Worm (Caenorhabditis elegans) whole organism, midembryonic: ENCODE results near the gene T14G12.11.

ENCODE experiments used
- T22C8.4 ChIP-seq: fragments of 200-800 bp; sonication (Bioruptor generic); IDR thresholded peaks from 2 replicates; pipeline ENCODE4 v1.3.6; 2022; ENCODE audit warnings: missing genetic modification characterization, missing compliant biosample characterization
- cog-1 ChIP-seq: sonication (generic microtip); optimal IDR thresholded peaks from 2 replicates; lab custom pipeline; 2016; ENCODE audit warnings: missing genetic modification characterization, missing compliant biosample characterization
- flt-1 ChIP-seq: fragments of 200-800 bp; sonication (Bioruptor generic); IDR thresholded peaks from 2 replicates; pipeline ENCODE4 v1.3.6; 2022; ENCODE audit warnings: missing genetic modification characterization, missing compliant biosample characterization
- klf-2 ChIP-seq: fragments of 200-800 bp; sonication (Bioruptor generic); conservative IDR thresholded peaks from 2 replicates; pipeline ENCODE4 v1.3.6; 2022; ENCODE audit warnings: missing genetic modification reagents, missing genetic modification characterization, missing compliant biosample characterization
- med-1 ChIP-seq: sonication (generic microtip); optimal IDR thresholded peaks from 2 replicates; lab custom pipeline; 2017; ENCODE audit warnings: missing genetic modification characterization, mild to moderate bottlenecking, missing compliant biosample characterization, antibody characterized with exemption, missing genetic modification reagents; ENCODE audit not compliant: insufficient read depth
- ref-1 ChIP-seq: fragments of 200-800 bp; sonication (Bioruptor generic); conservative IDR thresholded peaks from 2 replicates; pipeline ENCODE4 v1.3.6; 2022; ENCODE audit warnings: missing genetic modification reagents, missing genetic modification characterization, missing compliant biosample characterization
- tab-1 ChIP-seq: fragments of 200-800 bp; sonication (Bioruptor generic); IDR thresholded peaks from 2 replicates; pipeline ENCODE4 v1.3.6; 2022; ENCODE audit warnings: missing genetic modification characterization, missing compliant biosample characterization
- ztf-23 ChIP-seq: fragments of 200-800 bp; sonication (Bioruptor generic); IDR thresholded peaks from 2 replicates; pipeline ENCODE4 v1.3.6; 2022; ENCODE audit warnings: missing genetic modification reagents, missing genetic modification characterization, missing compliant biosample characterization
- ztf-29 ChIP-seq: fragments of 200-800 bp; sonication (Bioruptor generic); IDR thresholded peaks from 2 replicates; pipeline ENCODE4 v1.3.6; 2022; ENCODE audit warnings: missing genetic modification reagents, missing genetic modification characterization, missing compliant biosample characterization

The T14G12.11 gene

DNA sequence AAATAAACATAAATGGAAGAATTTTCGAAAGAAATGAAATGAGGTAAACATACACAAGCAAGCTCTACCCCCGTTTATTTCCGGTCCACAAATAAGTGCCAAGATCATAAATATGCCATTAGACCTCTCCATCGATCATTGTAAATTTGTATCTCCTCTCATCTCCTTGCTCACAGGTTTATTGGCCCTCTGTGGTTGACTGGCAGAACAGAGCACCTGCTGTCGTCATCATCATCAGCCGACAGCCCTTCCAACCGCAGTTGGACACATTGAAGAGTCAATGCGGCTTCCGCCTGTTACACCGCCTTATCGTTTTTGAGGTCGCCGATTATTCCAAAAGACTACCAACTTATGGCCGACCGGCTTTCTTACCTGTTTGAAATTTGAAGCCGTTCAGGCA lies 23.7 kb downstream of the T14G12.11 start:
- TF ChIP-seq tab-1 (GFP tag; lab: Robert Waterston, UW) (no peak), T22C8.4 (GFP tag; lab: Robert Waterston, UW) (no peak), ztf-29 (GFP tag; lab: Robert Waterston, UW) (no peak), ref-1 (GFP tag; lab: Robert Waterston, UW) (no peak)

ce11 chrX:3733732-3734131 lies 28.6 kb downstream of the T14G12.11 start, which contains the start of gene tag-18:
Gene tag-18 (minus strand): TSS chrX:3734036.
- TF ChIP-seq ztf-23 (GFP tag; lab: Robert Waterston, UW) (no peak), klf-2 (no peak), ref-1 (GFP tag; lab: Robert Waterston, UW) (no peak), flt-1 (GFP tag; lab: Robert Waterston, UW) (no peak), cog-1 (tag; lab: Kevin White, UChicago) (no peak), tab-1 (GFP tag; lab: Robert Waterston, UW) (no peak), med-1 (GFP tag; lab: Kevin White, UChicago) (no peak), ztf-29 (GFP tag; lab: Robert Waterston, UW) (no peak), T22C8.4 (GFP tag; lab: Robert Waterston, UW) (no peak)

DNA sequence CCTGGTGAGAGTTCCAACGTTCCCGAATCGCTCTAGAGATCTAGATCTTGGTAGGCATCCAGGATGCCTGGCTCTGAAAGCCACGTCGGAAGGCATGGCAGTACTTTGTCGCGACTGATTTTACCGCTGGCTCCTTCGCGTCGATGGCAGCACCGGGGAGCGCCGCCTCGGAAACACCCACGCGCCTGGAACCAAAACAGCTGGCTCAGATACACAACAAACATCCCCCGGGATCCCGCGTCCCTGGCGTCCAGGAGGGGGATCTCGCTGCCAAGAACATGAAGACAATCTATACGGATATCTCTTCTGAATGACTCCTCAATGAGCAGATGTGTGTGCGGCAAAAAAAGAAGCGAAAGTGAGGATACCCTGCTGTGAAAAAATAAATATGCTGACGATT lies 29.0 kb downstream of the T14G12.11 start:
- TF ChIP-seq tab-1 (GFP tag; lab: Robert Waterston, UW) (no peak), flt-1 (GFP tag; lab: Robert Waterston, UW) (no peak), cog-1 (tag; lab: Kevin White, UChicago) (no peak), klf-2 (no peak), ztf-29 (GFP tag; lab: Robert Waterston, UW) (no peak), ref-1 (GFP tag; lab: Robert Waterston, UW) (no peak), ztf-23 (GFP tag; lab: Robert Waterston, UW) (no peak), med-1 (GFP tag; lab: Kevin White, UChicago) (no peak), T22C8.4 (GFP tag; lab: Robert Waterston, UW) (no peak)

ce11 chrX:3728970-3729369 lies 33.4 kb downstream of the T14G12.11 start, which contains the start of gene aex-4:
Gene aex-4 (plus strand): TSS chrX:3729281.
- TF ChIP-seq ztf-29 (GFP tag; lab: Robert Waterston, UW) (no peak), ztf-23 (GFP tag; lab: Robert Waterston, UW) (no peak), ref-1 (GFP tag; lab: Robert Waterston, UW) (no peak)

DNA sequence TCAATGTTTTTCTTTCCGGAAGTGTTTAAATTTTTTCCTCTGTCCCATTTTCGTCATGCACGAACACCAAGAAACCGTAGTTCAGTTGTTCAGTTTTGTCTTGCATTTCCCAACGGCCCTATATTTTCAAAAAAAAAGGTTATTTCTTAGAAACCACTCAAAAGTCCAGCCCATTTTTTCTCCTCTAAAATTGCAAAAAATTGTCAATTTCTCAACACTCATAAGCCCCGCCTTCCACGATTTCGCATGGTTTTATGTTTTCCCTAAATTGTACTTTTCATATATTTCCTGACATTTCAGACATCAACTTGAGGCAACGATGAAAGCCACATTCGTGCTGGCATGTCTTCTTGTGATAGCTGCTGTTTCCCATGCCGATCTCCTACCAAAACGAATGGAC lies 35.1 kb downstream of the T14G12.11 start, which contains the start of gene nlp-1:
nlp-1 (plus strand) TSS at position 301 of the 400 bp plus-strand sequence.
- TF ChIP-seq med-1 (GFP tag; lab: Kevin White, UChicago): no peak
- TF ChIP-seq T22C8.4 (GFP tag; lab: Robert Waterston, UW): no peak
- no peak for TF ChIP-seq ztf-23 (GFP tag; lab: Robert Waterston, UW)
- TF ChIP-seq cog-1 (tag; lab: Kevin White, UChicago): no peak
- TF ChIP-seq ref-1 (GFP tag; lab: Robert Waterston, UW): no peak

- TF ChIP-seq med-1 (GFP tag; lab: Kevin White, UChicago) (no peak), cog-1 (tag; lab: Kevin White, UChicago) (no peak), ref-1 (GFP tag; lab: Robert Waterston, UW) (no peak), flt-1 (GFP tag; lab: Robert Waterston, UW) (no peak), ztf-29 (GFP tag; lab: Robert Waterston, UW) (no peak), ztf-23 (GFP tag; lab: Robert Waterston, UW) (no peak), T22C8.4 (GFP tag; lab: Robert Waterston, UW) (no peak), klf-2 (no peak), tab-1 (GFP tag; lab: Robert Waterston, UW) (no peak)
Measured at ce11 chrX:3725437-3725836, 36.9 kb downstream of the T14G12.11 start.

DNA sequence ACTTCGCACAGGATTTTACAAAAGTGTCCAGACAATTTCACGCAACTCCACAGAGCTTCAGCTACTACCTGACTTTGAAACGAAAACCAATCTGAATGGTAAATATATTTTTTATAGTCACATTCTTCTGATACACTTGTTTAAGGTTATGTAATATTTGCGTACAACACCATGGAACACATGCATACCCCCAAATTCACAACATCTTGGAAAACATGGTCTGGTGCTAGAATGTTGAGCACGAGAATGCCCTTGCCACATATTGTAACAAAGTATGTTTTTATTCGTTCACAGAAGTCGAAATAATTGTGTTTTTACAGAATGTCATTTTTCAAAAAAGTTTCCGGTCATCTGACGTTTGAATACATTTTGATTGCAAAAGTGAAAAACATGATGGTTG lies 46.5 kb downstream of the T14G12.11 start:
- TF ChIP-seq med-1 (GFP tag; lab: Kevin White, UChicago) (no peak), T22C8.4 (GFP tag; lab: Robert Waterston, UW) (no peak), tab-1 (GFP tag; lab: Robert Waterston, UW) (no peak), ref-1 (GFP tag; lab: Robert Waterston, UW) (no peak), klf-2 (no peak), flt-1 (GFP tag; lab: Robert Waterston, UW) (no peak), ztf-29 (GFP tag; lab: Robert Waterston, UW) (no peak), cog-1 (tag; lab: Kevin White, UChicago) (no peak), ztf-23 (GFP tag; lab: Robert Waterston, UW) (no peak)

DNA sequence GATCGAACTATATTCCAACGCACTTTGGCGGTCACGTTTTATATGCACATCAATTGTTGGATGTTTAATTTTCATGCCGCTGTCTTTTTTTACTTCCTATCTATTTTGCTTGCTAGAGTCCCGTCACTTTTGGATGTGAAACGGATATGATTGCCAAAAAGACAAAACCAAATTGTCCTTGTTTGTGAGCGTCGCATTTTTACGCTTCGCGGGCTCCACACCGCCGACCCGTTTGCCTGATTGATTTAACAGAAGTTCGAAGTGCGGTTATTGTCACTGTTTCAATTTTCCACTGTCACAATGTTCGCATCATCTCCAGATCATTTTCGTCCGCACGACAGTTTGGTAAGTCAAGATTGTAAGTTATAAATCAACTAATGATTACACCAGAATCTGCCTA lies 47.5 kb downstream of the T14G12.11 start, which contains the start of gene C01C4.2:
C01C4.2 (plus strand) TSS at position 301 of the 400 bp plus-strand sequence.
- TF ChIP-seq ref-1 (GFP tag; lab: Robert Waterston, UW) (no peak), ztf-29 (GFP tag; lab: Robert Waterston, UW) (no peak), ztf-23 (GFP tag; lab: Robert Waterston, UW) (no peak)

DNA sequence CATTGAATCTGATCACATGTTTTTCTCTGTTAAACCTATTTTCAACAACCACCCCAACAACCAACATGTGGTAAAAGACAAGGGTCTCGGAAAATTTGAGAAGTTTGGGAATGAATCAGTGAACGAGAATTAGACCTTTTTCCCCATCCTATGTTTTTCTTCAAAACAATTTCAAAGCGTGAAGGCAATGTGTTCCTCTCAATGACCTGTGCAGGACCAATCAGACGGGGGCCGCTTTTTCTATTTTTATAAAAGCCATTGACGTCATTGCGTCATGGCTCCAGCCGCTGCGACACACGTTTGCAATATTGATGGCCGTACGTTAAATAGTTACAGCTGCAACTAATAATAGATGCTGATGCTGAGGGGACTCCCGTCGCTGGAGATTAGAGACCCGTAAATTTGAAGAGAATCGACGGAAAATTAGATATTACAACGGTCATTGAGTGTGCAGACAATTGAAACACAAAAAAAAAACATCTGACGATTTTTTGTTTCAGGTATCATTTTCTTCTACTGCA lies 50.7 kb downstream of the T14G12.11 start:
- TF ChIP-seq cog-1 (tag; lab: Kevin White, UChicago) (no peak), flt-1 (GFP tag; lab: Robert Waterston, UW) (no peak), klf-2 (no peak), ztf-29 (GFP tag; lab: Robert Waterston, UW) (no peak), T22C8.4 (GFP tag; lab: Robert Waterston, UW) (no peak), tab-1 (GFP tag; lab: Robert Waterston, UW) (no peak), ref-1 (GFP tag; lab: Robert Waterston, UW) (no peak), med-1 (GFP tag; lab: Kevin White, UChicago) (no peak)
